Worm (Caenorhabditis elegans) whole organism, young adult: ENCODE measurements around the gene cfp-1.
A peak's percentile ranks its signal among the peaks of the same experiment; 100 is the strongest.

Source experiments
- B0261.1 ChIP-seq: sonication (generic microtip); optimal IDR thresholded peaks from 2 replicates; lab custom pipeline; 2016; ENCODE audit warnings: mild to moderate bottlenecking, missing genetic modification characterization, moderate library complexity, missing compliant biosample characterization
- C17E4.6 ChIP-seq: fragments of 200-800 bp; sonication (Bioruptor generic); IDR thresholded peaks from 2 replicates; pipeline ENCODE4 v1.3.6; 2022; ENCODE audit warnings: missing genetic modification reagents, missing genetic modification characterization, missing compliant biosample characterization
- F55B11.4 ChIP-seq: sonication (generic microtip); optimal IDR thresholded peaks from 2 replicates; lab custom pipeline; 2016; ENCODE audit warnings: missing compliant biosample characterization, missing genetic modification characterization, borderline replicate concordance; ENCODE audit not compliant: insufficient read depth
- K11D2.4 ChIP-seq: fragments of 200-800 bp; sonication (Bioruptor generic); IDR thresholded peaks from 2 replicates; pipeline ENCODE4 v1.3.6; 2022; ENCODE audit warnings: missing genetic modification reagents, missing genetic modification characterization, missing compliant biosample characterization
- Y56A3A.18 ChIP-seq: fragments of 200-800 bp; sonication (Bioruptor generic); IDR thresholded peaks from 2 replicates; pipeline ENCODE4 v1.3.6; 2022; ENCODE audit warnings: missing genetic modification reagents, missing genetic modification characterization, missing compliant biosample characterization
- Y79H2A.3 ChIP-seq: fragments of 200-800 bp; sonication (Bioruptor generic); conservative IDR thresholded peaks from 2 replicates; pipeline ENCODE4 v1.3.6; 2022; ENCODE audit warnings: missing genetic modification reagents, missing genetic modification characterization, missing compliant biosample characterization
- ZK185.1 ChIP-seq: sonication (generic microtip); optimal IDR thresholded peaks from 2 replicates; lab custom pipeline; 2016; ENCODE audit warnings: mild to moderate bottlenecking, missing genetic modification characterization, missing compliant biosample characterization; ENCODE audit not compliant: poor library complexity, severe bottlenecking
- ama-1 ChIP-seq, 3 experiments: fragments of 150-350 bp in 1 of 3; sonication (generic microtip) in 2 of 3; optimal IDR thresholded peaks; 2 replicates each; lab custom pipeline; 2014 to 2018; ENCODE audit warnings: missing biosample characterization in 2 of 3, missing genetic modification characterization in 2 of 3, missing genetic modification reagents in 2 of 3
- atf-7 ChIP-seq: sonication (generic microtip); optimal IDR thresholded peaks from 2 replicates; lab custom pipeline; 2017; ENCODE audit warnings: mild to moderate bottlenecking, missing genetic modification characterization, missing compliant biosample characterization
- athp-1 ChIP-seq: sonication (generic microtip); optimal IDR thresholded peaks from 2 replicates; lab custom pipeline; 2017; ENCODE audit warnings: mild to moderate bottlenecking, missing genetic modification characterization, missing compliant biosample characterization
- attf-5 ChIP-seq: fragments of 200-800 bp; sonication (Bioruptor generic); optimal IDR thresholded peaks from 2 replicates; lab custom pipeline; 2018; ENCODE audit warnings: mild to moderate bottlenecking, missing genetic modification characterization, missing compliant biosample characterization
- cebp-1 ChIP-seq, 2 experiments: fragments of 200-800 bp in 1 of 2; sonication (Bioruptor generic) in 1 of 2; sonication (generic microtip) in 1 of 2; IDR thresholded peaks in 1 of 2; optimal IDR thresholded peaks in 1 of 2; 2 replicates each; pipeline versions ENCODE4 v1.3.6 to Lab custom; 2017 to 2022; ENCODE audit warnings: missing compliant biosample characterization in 2 of 2, missing genetic modification characterization in 2 of 2, mild to moderate bottlenecking in 1 of 2, missing genetic modification reagents in 1 of 2, moderate library complexity in 1 of 2
- ceh-27 ChIP-seq: fragments of 200-800 bp; sonication (Bioruptor generic); optimal IDR thresholded peaks from 2 replicates; lab custom pipeline; 2018; ENCODE audit warnings: mild to moderate bottlenecking, missing genetic modification characterization, moderate library complexity, missing compliant biosample characterization
- ceh-58 ChIP-seq: fragments of 200-800 bp; sonication (Bioruptor generic); IDR thresholded peaks from 2 replicates; pipeline ENCODE4 v1.3.6; 2022; ENCODE audit warnings: missing genetic modification characterization, missing compliant biosample characterization
- ceh-91 ChIP-seq: fragments of 200-800 bp; sonication (Bioruptor generic); IDR thresholded peaks from 2 replicates; pipeline ENCODE4 v1.3.6; 2022; ENCODE audit warnings: missing genetic modification reagents, missing genetic modification characterization, missing compliant biosample characterization
- chd-7 ChIP-seq: sonication (generic microtip); optimal IDR thresholded peaks from 2 replicates; lab custom pipeline; 2016; ENCODE audit warnings: mild to moderate bottlenecking, missing genetic modification characterization, moderate library complexity, missing compliant biosample characterization
- die-1 ChIP-seq: sonication (generic microtip); optimal IDR thresholded peaks from 2 replicates; lab custom pipeline; 2016; ENCODE audit warnings: missing genotype, mild to moderate bottlenecking, missing genetic modification characterization, missing compliant biosample characterization
- dox-1 ChIP-seq: fragments of 200-800 bp; sonication (Bioruptor generic); IDR thresholded peaks from 2 replicates; pipeline ENCODE4 v1.3.6; 2022; ENCODE audit warnings: missing genetic modification reagents, missing genetic modification characterization, missing compliant biosample characterization
- dpff-1 ChIP-seq: sonication (generic microtip); optimal IDR thresholded peaks from 2 replicates; lab custom pipeline; 2017; ENCODE audit warnings: mild to moderate bottlenecking, missing genetic modification characterization, missing compliant biosample characterization
- egl-18 ChIP-seq: fragments of 200-800 bp; sonication (Bioruptor generic); IDR thresholded peaks from 2 replicates; pipeline ENCODE4 v1.3.6; 2022; ENCODE audit warnings: missing genetic modification reagents, missing genetic modification characterization, missing compliant biosample characterization
- egl-44 ChIP-seq: fragments of 200-800 bp; sonication (Bioruptor generic); IDR thresholded peaks from 2 replicates; pipeline ENCODE4 v1.3.6; 2022; ENCODE audit warnings: missing genetic modification reagents, missing genetic modification characterization, missing compliant biosample characterization
- egrh-3 ChIP-seq: fragments of 200-800 bp; sonication (Bioruptor generic); IDR thresholded peaks from 2 replicates; pipeline ENCODE4 v1.3.6; 2022; ENCODE audit warnings: missing genetic modification reagents, missing genetic modification characterization, missing compliant biosample characterization
- ekl-4 ChIP-seq: fragments of 200-800 bp; sonication (Bioruptor generic); IDR thresholded peaks from 2 replicates; pipeline ENCODE4 v1.3.6; 2022; ENCODE audit warnings: missing genetic modification reagents, missing genetic modification characterization, missing compliant biosample characterization
- ets-4 ChIP-seq: fragments of 200-800 bp; sonication (Bioruptor generic); optimal IDR thresholded peaks from 2 replicates; lab custom pipeline; 2018; ENCODE audit warnings: mild to moderate bottlenecking, missing genetic modification characterization, missing compliant biosample characterization
- hlh-26 ChIP-seq: fragments of 200-800 bp; sonication (Bioruptor generic); conservative IDR thresholded peaks from 2 replicates; pipeline ENCODE4 v1.3.6; 2022; ENCODE audit warnings: missing genetic modification reagents, missing genetic modification characterization, missing compliant biosample characterization
- let-526 ChIP-seq: fragments of 200-800 bp; sonication (Bioruptor generic); IDR thresholded peaks from 2 replicates; pipeline ENCODE4 v1.3.6; 2022; ENCODE audit warnings: missing genetic modification reagents, missing genetic modification characterization, missing compliant biosample characterization
- let-607 ChIP-seq, 2 experiments: fragments of 200-800 bp in 1 of 2; sonication (Bioruptor generic) in 1 of 2; sonication (generic microtip) in 1 of 2; optimal IDR thresholded peaks; 2 replicates each; lab custom pipeline; 2016 to 2018; ENCODE audit warnings: mild to moderate bottlenecking in 2 of 2, missing compliant biosample characterization in 2 of 2, missing genetic modification characterization in 2 of 2, moderate library complexity in 2 of 2, missing genotype in 1 of 2
- lin-54 ChIP-seq: fragments of 200-800 bp; sonication (Bioruptor generic); optimal IDR thresholded peaks from 2 replicates; lab custom pipeline; 2018; ENCODE audit warnings: mild to moderate bottlenecking, missing genetic modification characterization, missing compliant biosample characterization
- lir-1 ChIP-seq: fragments of 200-800 bp; sonication (Bioruptor generic); conservative IDR thresholded peaks from 2 replicates; pipeline ENCODE4 v1.3.6; 2022; ENCODE audit warnings: missing genetic modification reagents, missing genetic modification characterization, missing compliant biosample characterization
- lsl-1 ChIP-seq: fragments of 200-800 bp; sonication (Bioruptor generic); optimal IDR thresholded peaks from 2 replicates; lab custom pipeline; 2018; ENCODE audit warnings: mild to moderate bottlenecking, missing genetic modification characterization, moderate library complexity, missing compliant biosample characterization
- madf-10 ChIP-seq: sonication (generic microtip); optimal IDR thresholded peaks from 2 replicates; lab custom pipeline; 2016; ENCODE audit warnings: mild to moderate bottlenecking, missing genetic modification characterization, missing compliant biosample characterization
- mcd-1 ChIP-seq: fragments of 200-800 bp; sonication (Bioruptor generic); IDR thresholded peaks from 2 replicates; pipeline ENCODE4 v1.3.6; 2022; ENCODE audit warnings: missing genetic modification reagents, missing genetic modification characterization, missing compliant biosample characterization
- nfya-2 ChIP-seq: fragments of 200-800 bp; sonication (Bioruptor generic); IDR thresholded peaks from 2 replicates; pipeline ENCODE4 v1.3.6; 2022; ENCODE audit warnings: missing genetic modification reagents, missing genetic modification characterization, missing compliant biosample characterization
- nfyb-1 ChIP-seq: fragments of 200-800 bp; sonication (Bioruptor generic); IDR thresholded peaks from 2 replicates; pipeline ENCODE4 v1.3.6; 2022; ENCODE audit warnings: missing genetic modification reagents, missing genetic modification characterization, missing compliant biosample characterization
- nhr-80 ChIP-seq: sonication (generic microtip); optimal IDR thresholded peaks from 2 replicates; lab custom pipeline; 2016; ENCODE audit warnings: missing genetic modification characterization, missing compliant biosample characterization
- pha-4 ChIP-seq: fragments of 150-350 bp; sonication (generic microtip); optimal IDR thresholded peaks from 2 replicates; lab custom pipeline; 2014; ENCODE audit warnings: missing biosample characterization, missing genetic modification reagents, missing genetic modification characterization
- rcor-1 ChIP-seq: fragments of 200-800 bp; sonication (Bioruptor generic); IDR thresholded peaks from 2 replicates; pipeline ENCODE4 v1.3.6; 2022; ENCODE audit warnings: missing genetic modification reagents, missing genetic modification characterization, missing compliant biosample characterization
- repo-1 ChIP-seq: sonication (generic microtip); optimal IDR thresholded peaks from 2 replicates; lab custom pipeline; 2017; ENCODE audit warnings: mild to moderate bottlenecking, missing genetic modification characterization, missing compliant biosample characterization
- sdz-38 ChIP-seq: sonication (generic microtip); optimal IDR thresholded peaks from 2 replicates; lab custom pipeline; 2016; ENCODE audit warnings: missing genotype, missing genetic modification characterization, missing compliant biosample characterization
- sea-2 ChIP-seq: fragments of 200-800 bp; sonication (Bioruptor generic); IDR thresholded peaks from 2 replicates; pipeline ENCODE4 v1.3.6; 2022; ENCODE audit warnings: missing genetic modification characterization, missing compliant biosample characterization
- somi-1 ChIP-seq: fragments of 200-800 bp; sonication (Bioruptor generic); optimal IDR thresholded peaks from 2 replicates; lab custom pipeline; 2018; ENCODE audit warnings: mild to moderate bottlenecking, missing genetic modification characterization, missing compliant biosample characterization
- tbp1 ChIP-seq: fragments of 200-800 bp; sonication (Bioruptor generic); optimal IDR thresholded peaks from 2 replicates; lab custom pipeline; 2018; ENCODE audit warnings: mild to moderate bottlenecking, missing genetic modification characterization, missing compliant biosample characterization
- tbx-9 ChIP-seq: sonication (generic microtip); optimal IDR thresholded peaks from 2 replicates; lab custom pipeline; 2016; ENCODE audit warnings: borderline replicate concordance, missing genetic modification characterization, inconsistent platforms, missing compliant biosample characterization
- tlf-1 ChIP-seq: fragments of 200-800 bp; sonication (Bioruptor generic); optimal IDR thresholded peaks from 2 replicates; lab custom pipeline; 2018; ENCODE audit warnings: mild to moderate bottlenecking, missing genetic modification characterization, missing compliant biosample characterization
- ztf-18 ChIP-seq: sonication (generic microtip); optimal IDR thresholded peaks from 2 replicates; lab custom pipeline; 2016; ENCODE audit warnings: missing genotype, mild to moderate bottlenecking, missing genetic modification characterization, missing compliant biosample characterization
- ztf-26 ChIP-seq: sonication (generic microtip); optimal IDR thresholded peaks from 2 replicates; lab custom pipeline; 2017; ENCODE audit warnings: missing genetic modification characterization, missing compliant biosample characterization
- ztf-28 ChIP-seq: fragments of 200-800 bp; sonication (Bioruptor generic); IDR thresholded peaks from 2 replicates; pipeline ENCODE4 v1.3.6; 2022; ENCODE audit warnings: missing genetic modification reagents, missing genetic modification characterization, missing compliant biosample characterization
- ztf-3 ChIP-seq: fragments of 200-800 bp; sonication (Bioruptor generic); optimal IDR thresholded peaks from 2 replicates; lab custom pipeline; 2018; ENCODE audit warnings: mild to moderate bottlenecking, missing genetic modification characterization, missing compliant biosample characterization

Gene cfp-1

DNA sequence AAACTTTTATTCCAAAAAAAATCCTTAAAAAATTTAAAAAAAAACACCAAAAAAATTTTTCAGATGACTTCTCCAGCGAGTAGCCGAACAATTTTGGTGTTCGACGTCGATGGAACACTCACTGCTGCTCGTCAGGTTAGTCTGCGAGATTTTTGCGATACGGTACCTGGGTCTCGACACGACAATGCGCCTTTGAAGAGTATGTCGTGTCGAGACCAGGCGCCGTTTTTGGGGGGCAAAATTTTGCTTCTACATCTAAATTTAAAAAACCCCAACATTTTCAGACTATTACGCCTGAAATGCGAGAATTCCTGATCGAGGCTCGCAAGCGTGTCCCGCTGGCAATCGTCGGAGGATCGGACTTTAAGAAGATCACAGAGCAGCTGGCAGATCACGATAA, 6.3 kb downstream of the cfp-1 start, which contains the start of gene F52B11.2:
TSS of gene F52B11.2 (plus strand) at position 64 of the 400 bp plus-strand sequence.
- TF ChIP-seq nfya-2 (GFP tag; lab: Robert Waterston, UW), result no peak
- TF ChIP-seq repo-1 (tag; lab: Kevin White, UChicago), result peak; percentile 36
- TF ChIP-seq egl-44 (GFP tag; lab: Robert Waterston, UW), result no peak
- no peak for TF ChIP-seq ztf-26 (tag; lab: Kevin White, UChicago)
- TF ChIP-seq die-1 (tag; lab: Kevin White, UChicago), result no peak
- TF ChIP-seq ama-1 (optimal IDR thresholded peaks at IDR 0.05; lab: Kevin White, UChicago), result no peak
- TF ChIP-seq ama-1 (GFP tag; optimal IDR thresholded peaks at IDR 0.05; lab: Kevin White, UChicago), result no peak
- no peak for TF ChIP-seq ztf-18 (tag; lab: Kevin White, UChicago)
- no peak for TF ChIP-seq Y56A3A.18 (GFP tag; lab: Robert Waterston, UW)
- TF ChIP-seq lin-54, result peak; percentile 14
- TF ChIP-seq tlf-1 (GFP tag; lab: Kevin White, UChicago), result no peak
- no peak for TF ChIP-seq lsl-1 (GFP tag; lab: Kevin White, UChicago)
- TF ChIP-seq dox-1 (GFP tag; lab: Robert Waterston, UW), result no peak
- no peak for TF ChIP-seq hlh-26 (GFP tag; lab: Robert Waterston, UW)
- TF ChIP-seq somi-1 (GFP tag; lab: Kevin White, UChicago), result no peak
- no peak for TF ChIP-seq B0261.1 (tag; lab: Kevin White, UChicago)
- TF ChIP-seq tbx-9, result no peak
- no peak for TF ChIP-seq lir-1 (GFP tag; lab: Robert Waterston, UW)
- TF ChIP-seq sea-2 (GFP tag; lab: Robert Waterston, UW), result no peak
- no peak for TF ChIP-seq egrh-3 (GFP tag; lab: Robert Waterston, UW)
- no peak for TF ChIP-seq C17E4.6 (GFP tag; lab: Robert Waterston, UW)
- no peak for TF ChIP-seq ceh-91
- TF ChIP-seq nhr-80, result no peak
- peak; percentile 81; the same call in 1 of the 2 replicates for TF ChIP-seq Y79H2A.3
- TF ChIP-seq chd-7 (tag; lab: Kevin White, UChicago), result peak; percentile 8
- no peak for TF ChIP-seq mcd-1
- TF ChIP-seq ztf-28 (GFP tag; lab: Robert Waterston, UW), result 0 out of 2 replicates have a peak, but pooled peaks have one; percentile 42
- TF ChIP-seq ceh-27 (GFP tag; lab: Kevin White, UChicago), result no peak
- TF ChIP-seq athp-1 (tag; lab: Kevin White, UChicago), result no peak
- TF ChIP-seq ceh-58, result 0 out of 2 replicates have a peak, but pooled peaks have one; percentile 37
- TF ChIP-seq rcor-1 (GFP tag; lab: Robert Waterston, UW), result no peak
- TF ChIP-seq pha-4 (tag; lab: Kevin White, UChicago), result no peak
- TF ChIP-seq dpff-1, result no peak
- TF ChIP-seq let-526 (GFP tag; lab: Robert Waterston, UW), result 0 out of 2 replicates have a peak, but pooled peaks have one; percentile 26
- TF ChIP-seq madf-10 (tag; lab: Kevin White, UChicago), result no peak
- TF ChIP-seq ztf-3 (GFP tag; lab: Kevin White, UChicago), result no peak
- TF ChIP-seq nfyb-1 (GFP tag; lab: Robert Waterston, UW), result peak; percentile 52; the same call in 1 of the 2 replicates
- no peak for TF ChIP-seq sdz-38 (tag; lab: Kevin White, UChicago)
- TF ChIP-seq ekl-4 (GFP tag; lab: Robert Waterston, UW), result no peak
- TF ChIP-seq attf-5 (GFP tag; lab: Kevin White, UChicago), result no peak
- TF ChIP-seq ZK185.1 (tag; lab: Kevin White, UChicago), result no peak
- TF ChIP-seq F55B11.4 (tag; lab: Kevin White, UChicago), result no peak
- TF ChIP-seq atf-7 (tag; lab: Kevin White, UChicago), result no peak
- no peak for TF ChIP-seq ets-4
- no peak for TF ChIP-seq tbp1 (GFP tag; lab: Kevin White, UChicago)
- no peak for TF ChIP-seq K11D2.4 (GFP tag; lab: Robert Waterston, UW)
- TF ChIP-seq cebp-1 (GFP tag; IDR thresholded peaks at IDR 0.05; lab: Robert Waterston, UW), result no peak
- TF ChIP-seq cebp-1 (tag; optimal IDR thresholded peaks at IDR 0.05; lab: Kevin White, UChicago), result peak; percentile 17
- no peak for TF ChIP-seq let-607 (tag; optimal IDR thresholded peaks at IDR 0.05; lab: Kevin White, UChicago)
- TF ChIP-seq egl-18, result no peak
